Fruit fly (Drosophila melanogaster): ENCODE measurements around the gene CG15535.

DNA sequence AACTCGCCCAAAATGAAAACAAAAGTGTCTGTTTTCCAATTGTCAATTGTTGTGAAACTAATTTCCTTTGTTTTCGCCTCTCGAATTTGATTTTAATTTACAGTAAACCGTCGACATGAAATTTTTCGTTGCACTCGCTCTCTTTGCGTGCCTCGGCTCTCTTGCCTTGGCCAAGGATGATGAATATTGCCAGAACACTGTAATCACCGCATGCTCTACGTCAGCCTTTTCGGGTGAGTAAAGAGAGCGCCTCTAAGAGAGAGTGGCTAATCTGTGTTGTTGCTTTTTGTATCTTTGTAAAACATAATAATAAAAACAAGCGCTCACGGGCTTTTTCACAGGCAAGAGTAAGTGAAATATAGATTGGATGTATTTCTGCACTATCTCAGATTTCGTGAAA, 34.6 kb downstream of the CG15535 start:
- TF ChIP-seq Stat92E (GFP tag; optimal IDR thresholded peaks at IDR 0.05), result no peak
- peak; percentile 10 for TF ChIP-seq Med (GFP tag)
- TF ChIP-seq CG12071 (GFP tag; optimal IDR thresholded peaks at IDR 0.05), result no peak
- TF ChIP-seq cad (GFP tag; optimal IDR thresholded peaks at IDR 0.05), result no peak
- TF ChIP-seq crc (GFP tag; optimal IDR thresholded peaks at IDR 0.05), result no peak
- TF ChIP-seq eyg (GFP tag; optimal IDR thresholded peaks at IDR 0.05), result no peak
- no peak for TF ChIP-seq lov (optimal IDR thresholded peaks at IDR 0.05)
- TF ChIP-seq lov (GFP tag; IDR thresholded peaks at IDR 0.05), result no peak
- TF ChIP-seq cg (GFP tag; optimal IDR thresholded peaks at IDR 0.05), result no peak
- TF ChIP-seq ash1 (GFP tag; optimal IDR thresholded peaks at IDR 0.05), result no peak
- TF ChIP-seq Camta (GFP tag; optimal IDR thresholded peaks at IDR 0.05), result no peak

All from whole organism, embryonic.